Fruit fly (Drosophila melanogaster) whole organism, wandering third instar larva: ENCODE data around the gene beta-Spec.

Source experiments
- Abd-B ChIP-seq: fragments of >200 bp; optimal IDR thresholded peaks from 2 replicates; lab custom pipeline; 2017; ENCODE audit warnings: missing biosample characterization, missing genetic modification characterization
- CG32264 ChIP-seq: fragments of 200-800 bp; sonication (Bioruptor generic); optimal IDR thresholded peaks from 2 replicates; lab custom pipeline; 2016; ENCODE audit warnings: missing biosample characterization, missing genetic modification characterization
- foxo ChIP-seq, 2 experiments: fragments of 200-800 bp; sonication (Bioruptor generic); optimal IDR thresholded peaks; 2 replicates in 1 of 2; 3 replicates in 1 of 2; lab custom pipeline; 2016 to 2017; ENCODE audit warnings: missing biosample characterization in 2 of 2, missing genetic modification characterization in 2 of 2
- sv ChIP-seq: fragments of 200-800 bp; sonication (Bioruptor generic); optimal IDR thresholded peaks from 3 replicates; lab custom pipeline; 2016; ENCODE audit warnings: missing biosample characterization, missing genetic modification characterization
- tai ChIP-seq: sonication (Bioruptor generic); optimal IDR thresholded peaks from 2 replicates; lab custom pipeline; 2016; ENCODE audit warnings: missing biosample characterization, missing genetic modification characterization

DNA sequence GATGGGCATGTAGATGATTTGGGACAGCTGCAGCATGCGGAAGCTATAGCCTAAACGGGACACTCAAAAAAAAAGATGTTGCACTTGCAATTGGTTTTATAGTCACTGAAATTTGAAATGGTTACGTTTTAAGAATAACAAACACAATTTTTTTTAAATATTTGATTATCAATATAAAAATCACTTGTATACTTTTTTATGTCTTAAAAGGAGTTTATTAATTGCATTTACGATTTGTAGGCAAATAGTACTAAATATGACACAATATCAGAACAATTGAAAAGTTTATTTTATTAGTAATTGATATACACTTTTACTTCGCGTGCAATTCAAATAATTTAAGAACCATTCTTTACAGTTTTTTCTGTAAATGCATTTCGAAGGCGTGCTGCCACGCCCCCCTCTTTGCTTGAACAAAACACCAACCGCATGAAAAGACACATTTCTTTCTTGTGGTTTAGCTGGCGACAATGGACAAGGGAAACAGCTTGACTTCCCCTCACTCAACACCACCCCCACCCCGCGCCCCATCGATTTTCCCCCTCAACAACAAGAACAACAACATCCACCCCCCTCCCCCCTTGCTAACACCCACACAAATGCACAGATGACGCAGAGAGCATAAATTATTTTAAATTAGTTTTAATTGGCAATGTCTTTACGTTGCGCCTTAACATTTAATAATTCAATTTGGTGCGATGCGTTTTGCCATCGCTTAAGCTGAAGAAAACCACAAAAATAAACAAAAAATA lies 59.8 kb downstream of the beta-Spec start:
- TF ChIP-seq tai (GFP tag; lab: Kevin White, UChicago) (no peak), sv (GFP tag; lab: Kevin White, UChicago) (no peak), Abd-B (no peak), CG32264 (no peak), foxo (GFP tag; optimal IDR thresholded peaks at IDR 0.05; lab: Kevin White, UChicago) (no peak)
